Fruit fly (Drosophila melanogaster) whole organism: Measurements from ENCODE around the gene Hip1.

ENCODE experiments used
- CG8478 ChIP-seq: fragments of >200 bp; optimal IDR thresholded peaks from 2 replicates; lab custom pipeline; 2018; ENCODE audit warnings: inconsistent platforms
- Dll ChIP-seq: fragments of >200 bp; optimal IDR thresholded peaks from 2 replicates; lab custom pipeline; 2017
- EcR ChIP-seq, 2 experiments: fragments of >200 bp; optimal IDR thresholded peaks; 2 replicates each; lab custom pipeline; 2017; ENCODE audit warnings: missing biosample characterization in 2 of 2, missing genetic modification characterization in 2 of 2, missing genetic modification reagents in 2 of 2
- pan ChIP-seq: fragments of >200 bp; optimal IDR thresholded peaks from 2 replicates; lab custom pipeline; 2017
- psq ChIP-seq: fragments of >200 bp; optimal IDR thresholded peaks from 2 replicates; lab custom pipeline; 2017
- usp ChIP-seq: fragments of >200 bp; optimal IDR thresholded peaks from 2 replicates; lab custom pipeline; 2017; ENCODE audit warnings: missing biosample characterization, missing genetic modification characterization, mixed read lengths

Gene Hip1

dm6 chr3L:12725749-12726148 is 47.6 kb downstream of the Hip1 start:
- no peak for TF ChIP-seq usp (GFP tag; lab: Kevin White, UChicago)
- no peak for TF ChIP-seq EcR (GFP tag; optimal IDR thresholded peaks at IDR 0.05; lab: Kevin White, UChicago)
- no peak for TF ChIP-seq Dll (lab: Kevin White, UChicago)
- TF ChIP-seq pan, result no peak
- no peak for TF ChIP-seq psq (lab: Kevin White, UChicago)
- no peak for TF ChIP-seq CG8478 (lab: Kevin White, UChicago)

- TF ChIP-seq CG8478 (lab: Kevin White, UChicago) (no peak), pan (no peak), psq (lab: Kevin White, UChicago) (no peak), EcR (GFP tag; optimal IDR thresholded peaks at IDR 0.05; lab: Kevin White, UChicago) (no peak), Dll (lab: Kevin White, UChicago) (no peak), usp (GFP tag; lab: Kevin White, UChicago) (no peak)
Observed at dm6 chr3L:12720699-12721098, 52.7 kb downstream of the Hip1 start.
